Fruit fly (Drosophila melanogaster) whole organism, wandering third instar larva: ENCODE data around the gene raskol.

ENCODE experiments used
- CG32264 ChIP-seq: fragments of 200-800 bp; sonication (Bioruptor generic); optimal IDR thresholded peaks from 2 replicates; lab custom pipeline; 2016; ENCODE audit warnings: missing biosample characterization, missing genetic modification characterization
- Dfd ChIP-seq: fragments of >200 bp; optimal IDR thresholded peaks from 2 replicates; lab custom pipeline; 2017; ENCODE audit warnings: missing biosample characterization, missing genetic modification characterization
- Jra ChIP-seq: sonication (Bioruptor generic); optimal IDR thresholded peaks from 2 replicates; lab custom pipeline; 2016; ENCODE audit warnings: missing biosample characterization, missing genetic modification characterization
- Vsx2 ChIP-seq: fragments of 200-300, 225-300 bp; sonication (Bioruptor generic); optimal IDR thresholded peaks from 2 replicates; lab custom pipeline; 2018; ENCODE audit warnings: missing biosample characterization, missing genetic modification characterization; ENCODE audit not compliant: partially characterized antibody
- jim ChIP-seq: fragments of 175-275, 200-325 bp; sonication (Bioruptor generic); optimal IDR thresholded peaks from 2 replicates; lab custom pipeline; 2016; ENCODE audit warnings: missing biosample characterization, mild to moderate bottlenecking, missing genetic modification characterization
- lola ChIP-seq: fragments of >200 bp; optimal IDR thresholded peaks from 2 replicates; lab custom pipeline; 2017; ENCODE audit warnings: missing biosample characterization, missing genetic modification characterization
- psq ChIP-seq: fragments of 200-800 bp; sonication (Bioruptor generic); optimal IDR thresholded peaks from 3 replicates; lab custom pipeline; 2017; ENCODE audit warnings: missing biosample characterization, mild to moderate bottlenecking, missing genetic modification characterization, moderate library complexity
- sage ChIP-seq: fragments of 200-800 bp; sonication (Bioruptor generic); optimal IDR thresholded peaks from 2 replicates; lab custom pipeline; 2016; ENCODE audit warnings: missing biosample characterization, mild to moderate bottlenecking, missing genetic modification characterization
- usp ChIP-seq: fragments of >200 bp; optimal IDR thresholded peaks from 2 replicates; lab custom pipeline; 2017; ENCODE audit warnings: missing biosample characterization, missing genetic modification characterization

dm6 chrX:17769179-17769578 lies 59.2 kb downstream of the raskol start:
- no peak for TF ChIP-seq CG32264 (GFP tag; lab: Kevin White, UChicago)
- TF ChIP-seq Vsx2, result no peak
- no peak for TF ChIP-seq usp (GFP tag; lab: Kevin White, UChicago)
- no peak for TF ChIP-seq lola (GFP tag; lab: Kevin White, UChicago)
- TF ChIP-seq sage, result no peak
- TF ChIP-seq psq (GFP tag; lab: Kevin White, UChicago), result no peak
- no peak for TF ChIP-seq Jra (GFP tag; lab: Kevin White, UChicago)
- no peak for TF ChIP-seq jim
- TF ChIP-seq Dfd (GFP tag; lab: Kevin White, UChicago), result no peak
